Worm (Caenorhabditis elegans) whole organism, L4 larva: ENCODE results near the gene drn-1.

Experiments used
- F26F4.8 ChIP-seq: fragments of 200-800 bp; sonication (Bioruptor generic); conservative IDR thresholded peaks from 2 replicates; pipeline ENCODE4 v1.3.6; 2022; ENCODE audit warnings: missing genetic modification characterization, missing compliant biosample characterization
- F37D6.2 ChIP-seq: sonication (generic microtip); optimal IDR thresholded peaks from 2 replicates; lab custom pipeline; 2016; ENCODE audit warnings: mild to moderate bottlenecking, missing genetic modification characterization, missing compliant biosample characterization
- Y105C5A.15 ChIP-seq: fragments of 200-800 bp; sonication (Bioruptor generic); IDR thresholded peaks from 2 replicates; pipeline ENCODE4 v1.3.6; 2022; ENCODE audit warnings: missing genetic modification characterization, missing compliant biosample characterization
- Y48G9A.11 ChIP-seq: fragments of 200-800 bp; sonication (Bioruptor generic); IDR thresholded peaks from 2 replicates; pipeline ENCODE4 v1.3.6; 2022; ENCODE audit warnings: missing genetic modification reagents, missing genetic modification characterization, missing compliant biosample characterization
- Y5F2A.4 ChIP-seq: fragments of 200-800 bp; sonication (Bioruptor generic); optimal IDR thresholded peaks from 2 replicates; lab custom pipeline; 2018; ENCODE audit warnings: mild to moderate bottlenecking, missing genetic modification characterization, missing compliant biosample characterization
- Y75B8A.6 ChIP-seq: fragments of 200-800 bp; sonication (Bioruptor generic); IDR thresholded peaks from 2 replicates; pipeline ENCODE4 v1.3.6; 2022; ENCODE audit warnings: missing genetic modification reagents, missing genetic modification characterization, missing compliant biosample characterization
- ZK337.2 ChIP-seq: fragments of 200-800 bp; sonication (Bioruptor generic); IDR thresholded peaks from 2 replicates; pipeline ENCODE4 v1.3.6; 2022; ENCODE audit warnings: missing genetic modification reagents, missing genetic modification characterization, missing compliant biosample characterization
- aha-1 ChIP-seq: fragments of 150-350 bp; peaks from one replicate; lab custom pipeline; 2014; ENCODE audit warnings: missing biosample characterization, missing genetic modification characterization
- ama-1 ChIP-seq: fragments of 150-350 bp; optimal IDR thresholded peaks from 2 replicates; lab custom pipeline; 2014; ENCODE audit warnings: inconsistent platforms, mixed read lengths
- arid-1 ChIP-seq: fragments of 200-800 bp; sonication (Bioruptor generic); conservative IDR thresholded peaks from 2 replicates; pipeline ENCODE4 v1.3.6; 2022; ENCODE audit warnings: missing genetic modification reagents, missing genetic modification characterization, missing compliant biosample characterization
- attf-4 ChIP-seq: sonication (generic microtip); optimal IDR thresholded peaks from 3 replicates; lab custom pipeline; 2017; ENCODE audit warnings: missing biosample characterization, missing genetic modification characterization
- ceh-32 ChIP-seq: sonication (generic microtip); optimal IDR thresholded peaks from 2 replicates; lab custom pipeline; 2016; ENCODE audit warnings: mild to moderate bottlenecking, missing genetic modification characterization, missing compliant biosample characterization; ENCODE audit not compliant: poor library complexity
- ceh-62 ChIP-seq: sonication (generic microtip); optimal IDR thresholded peaks from 2 replicates; lab custom pipeline; 2017; ENCODE audit warnings: missing biosample characterization, missing genetic modification characterization
- ceh-82 ChIP-seq: sonication (generic microtip); optimal IDR thresholded peaks from 2 replicates; lab custom pipeline; 2017; ENCODE audit warnings: missing biosample characterization, missing genetic modification characterization
- ctbp-1 ChIP-seq: fragments of 200-800 bp; sonication (Bioruptor generic); IDR thresholded peaks from 2 replicates; pipeline ENCODE4 v1.3.6; 2022; ENCODE audit warnings: missing genetic modification reagents, missing genetic modification characterization, missing compliant biosample characterization
- daf-12 ChIP-seq: fragments of 150-350 bp; optimal IDR thresholded peaks from 2 replicates; lab custom pipeline; 2014; ENCODE audit warnings: missing biosample characterization, missing genetic modification reagents, missing genetic modification characterization
- daf-16 ChIP-seq, 3 experiments: sonication (generic microtip); optimal IDR thresholded peaks; 2 replicates each; lab custom pipeline; 2016 to 2017; ENCODE audit warnings: missing genetic modification characterization in 3 of 3, missing genetic modification reagents in 3 of 3, mild to moderate bottlenecking in 2 of 3, missing compliant biosample characterization in 2 of 3, missing biosample characterization in 1 of 3, moderate library complexity in 1 of 3
- daf-8 ChIP-seq: fragments of 200-800 bp; sonication (Bioruptor generic); IDR thresholded peaks from 2 replicates; pipeline ENCODE4 v1.3.6; 2022; ENCODE audit warnings: missing genetic modification characterization, missing compliant biosample characterization
- dve-1 ChIP-seq: sonication (generic microtip); optimal IDR thresholded peaks from 2 replicates; lab custom pipeline; 2017; ENCODE audit warnings: antibody characterized with exemption, mild to moderate bottlenecking, missing genetic modification characterization, missing compliant biosample characterization; ENCODE audit not compliant: insufficient read depth
- egl-27 ChIP-seq: sonication (generic microtip); optimal IDR thresholded peaks from 3 replicates; lab custom pipeline; 2017; ENCODE audit warnings: missing biosample characterization, missing genetic modification reagents, missing genetic modification characterization
- egl-43 ChIP-seq: fragments of 200-800 bp; sonication (Bioruptor generic); IDR thresholded peaks from 2 replicates; pipeline ENCODE4 v1.3.6; 2022; ENCODE audit warnings: missing genetic modification reagents, missing genetic modification characterization, missing compliant biosample characterization
- fos-1 ChIP-seq: fragments of 150-350 bp; optimal IDR thresholded peaks from 2 replicates; lab custom pipeline; 2014; ENCODE audit warnings: missing biosample characterization, missing genetic modification characterization
- hif-1 ChIP-seq, 2 experiments: sonication (generic microtip); optimal IDR thresholded peaks; 2 replicates each; lab custom pipeline; 2016 to 2017; ENCODE audit warnings: missing compliant biosample characterization in 2 of 2, missing genetic modification characterization in 2 of 2, missing genetic modification reagents in 2 of 2, missing genotype in 2 of 2, mild to moderate bottlenecking in 1 of 2
- hlh-30 ChIP-seq: sonication (generic microtip); optimal IDR thresholded peaks from 2 replicates; lab custom pipeline; 2017; ENCODE audit warnings: antibody characterized with exemption, mild to moderate bottlenecking, missing genetic modification characterization, missing compliant biosample characterization; ENCODE audit not compliant: insufficient read depth
- lin-1 ChIP-seq: fragments of 200-800 bp; sonication (Bioruptor generic); IDR thresholded peaks from 2 replicates; pipeline ENCODE4 v1.3.6; 2022; ENCODE audit warnings: missing genetic modification reagents, missing genetic modification characterization, missing compliant biosample characterization
- lin-29 ChIP-seq: fragments of 200-800 bp; sonication (Bioruptor generic); IDR thresholded peaks from 2 replicates; pipeline ENCODE4 v1.3.6; 2022; ENCODE audit warnings: missing genetic modification reagents, missing genetic modification characterization, missing compliant biosample characterization
- lin-38 ChIP-seq: fragments of 200-800 bp; sonication (Bioruptor generic); IDR thresholded peaks from 2 replicates; pipeline ENCODE4 v1.3.6; 2022; ENCODE audit warnings: missing genetic modification reagents, missing genetic modification characterization, missing compliant biosample characterization
- lin-39 ChIP-seq: fragments of 150-350 bp; optimal IDR thresholded peaks from 2 replicates; lab custom pipeline; 2014; ENCODE audit warnings: missing biosample characterization, missing genetic modification reagents, missing genetic modification characterization
- lsy-2 ChIP-seq, 2 experiments: fragments of 150-350 bp in 1 of 2; sonication (generic microtip) in 1 of 2; optimal IDR thresholded peaks; 2 replicates each; lab custom pipeline; 2014 to 2017; ENCODE audit warnings: missing biosample characterization in 2 of 2, missing genetic modification characterization in 2 of 2
- madf-5 ChIP-seq, 2 experiments: fragments of 200-800 bp; sonication (Bioruptor generic); IDR thresholded peaks; 2 replicates each; pipeline ENCODE4 v1.3.6; 2022; ENCODE audit warnings: missing compliant biosample characterization in 2 of 2, missing genetic modification characterization in 2 of 2
- madf-9 ChIP-seq: fragments of 200-800 bp; sonication (Bioruptor generic); conservative IDR thresholded peaks from 2 replicates; pipeline ENCODE4 v1.3.6; 2022; ENCODE audit warnings: missing genetic modification reagents, missing genetic modification characterization, missing compliant biosample characterization
- mdt-29 ChIP-seq: fragments of 200-800 bp; sonication (Bioruptor generic); IDR thresholded peaks from 2 replicates; pipeline ENCODE4 v1.3.6; 2022; ENCODE audit warnings: missing genetic modification reagents, missing genetic modification characterization, missing compliant biosample characterization
- mep-1 ChIP-seq: fragments of 150-350 bp; sonication (generic microtip); optimal IDR thresholded peaks from 3 replicates; lab custom pipeline; 2014; ENCODE audit warnings: missing biosample characterization, missing genetic modification characterization
- mes-2 ChIP-seq: sonication (generic microtip); optimal IDR thresholded peaks from 2 replicates; lab custom pipeline; 2016; ENCODE audit warnings: missing genotype, mild to moderate bottlenecking, missing genetic modification characterization, missing compliant biosample characterization; ENCODE audit not compliant: poor library complexity, severe bottlenecking
- mxl-3 ChIP-seq: fragments of 200-800 bp; sonication (Bioruptor generic); optimal IDR thresholded peaks from 2 replicates; lab custom pipeline; 2018; ENCODE audit warnings: mild to moderate bottlenecking, missing genetic modification characterization, missing compliant biosample characterization
- nhr-10 ChIP-seq: fragments of 150-350 bp; optimal IDR thresholded peaks from 2 replicates; lab custom pipeline; 2014; ENCODE audit warnings: missing biosample characterization, missing genetic modification characterization
- nhr-25 ChIP-seq: sonication (generic microtip); optimal IDR thresholded peaks from 2 replicates; lab custom pipeline; 2017; ENCODE audit warnings: missing genetic modification characterization, mild to moderate bottlenecking, missing compliant biosample characterization, antibody characterized with exemption, moderate library complexity, borderline replicate concordance; ENCODE audit not compliant: insufficient read depth
- nhr-28 ChIP-seq: fragments of 150-350 bp; optimal IDR thresholded peaks from 2 replicates; lab custom pipeline; 2014; ENCODE audit warnings: missing biosample characterization, missing genetic modification characterization
- nhr-41 ChIP-seq: fragments of 200-800 bp; sonication (Bioruptor generic); IDR thresholded peaks from 2 replicates; pipeline ENCODE4 v1.3.6; 2022; ENCODE audit warnings: missing genetic modification reagents, missing genetic modification characterization, missing compliant biosample characterization
- nhr-6 ChIP-seq: fragments of 150-350 bp; optimal IDR thresholded peaks from 2 replicates; lab custom pipeline; 2014; ENCODE audit warnings: missing biosample characterization, missing genetic modification characterization
- pha-4 ChIP-seq, 2 experiments: fragments of 150-350 bp in 1 of 2; fragments of 200-800 bp in 1 of 2; sonication (Bioruptor generic) in 1 of 2; IDR thresholded peaks in 1 of 2; optimal IDR thresholded peaks in 1 of 2; 2 replicates each; pipeline versions ENCODE4 v1.3.6 to Lab custom; 2014 to 2022; ENCODE audit warnings: missing genetic modification characterization in 2 of 2, missing genetic modification reagents in 2 of 2, missing biosample characterization in 1 of 2, missing compliant biosample characterization in 1 of 2
- pqm-1 ChIP-seq: sonication (generic microtip); optimal IDR thresholded peaks from 2 replicates; lab custom pipeline; 2017; ENCODE audit warnings: missing biosample characterization, missing genetic modification characterization
- snpc-1.2 ChIP-seq: fragments of 200-800 bp; sonication (Bioruptor generic); IDR thresholded peaks from 2 replicates; pipeline ENCODE4 v1.3.6; 2022; ENCODE audit warnings: missing genetic modification reagents, missing genetic modification characterization, missing compliant biosample characterization
- unc-62 ChIP-seq, 3 experiments: fragments of 150-350 bp in 1 of 3; sonication (generic microtip); optimal IDR thresholded peaks in 2 of 3; peaks in 1 of 3; 1 replicate in 1 of 3; 2 replicates in 2 of 3; lab custom pipeline; 2014 to 2017; ENCODE audit warnings: missing biosample characterization in 3 of 3, missing genetic modification characterization in 3 of 3, missing genetic modification reagents in 3 of 3, missing genotype in 1 of 3
- vab-7 ChIP-seq: fragments of 200-800 bp; sonication (Bioruptor generic); IDR thresholded peaks from 2 replicates; pipeline ENCODE4 v1.3.6; 2022; ENCODE audit warnings: missing genetic modification reagents, missing genetic modification characterization, missing compliant biosample characterization
- zfp-3 ChIP-seq: fragments of 200-800 bp; sonication (Bioruptor generic); conservative IDR thresholded peaks from 2 replicates; pipeline ENCODE4 v1.3.6; 2022; ENCODE audit warnings: missing genetic modification reagents, missing genetic modification characterization, missing compliant biosample characterization
- zip-11 ChIP-seq: fragments of 200-800 bp; sonication (Bioruptor generic); IDR thresholded peaks from 2 replicates; pipeline ENCODE4 v1.3.6; 2022; ENCODE audit warnings: missing genetic modification characterization, missing compliant biosample characterization

Gene drn-1

ce11 chrII:5293287-5293850 is 21.7 kb upstream of the drn-1 start, which contains the start of gene ZK622.1:
TSS of gene ZK622.1 (plus strand) at chrII:5293800.
- TF ChIP-seq Y75B8A.6 (GFP tag; lab: Robert Waterston, UW) (no peak; the same call in 1 of the 2 replicates), nhr-28 (no peak), nhr-10 (tag; lab: Kevin White, UChicago) (no peak), madf-5 (GFP tag; IDR thresholded peaks at IDR 0.05; lab: Robert Waterston, UW) (peak; percentile 49 to 77; a peak in 2 of 4 replicates), nhr-6 (peak; percentile 39), ceh-82 (tag; lab: Kevin White, UChicago) (no peak), mep-1 (tag; lab: Kevin White, UChicago) (peak; percentile 33), daf-16 (GFP tag; optimal IDR thresholded peaks at IDR 0.05; lab: Kevin White, UChicago) (peak; percentile 6 to 41), daf-16 (tag; optimal IDR thresholded peaks at IDR 0.05; lab: Kevin White, UChicago) (no peak), ctbp-1 (GFP tag; lab: Robert Waterston, UW) (peak; percentile 49), ZK337.2 (GFP tag; lab: Robert Waterston, UW) (peak; percentile 66), pqm-1 (no peak), daf-12 (tag; lab: Kevin White, UChicago) (no peak), zfp-3 (0 out of 2 replicates have a peak, but pooled peaks have one; percentile 58), ceh-62 (tag; lab: Kevin White, UChicago) (no peak), arid-1 (0 out of 2 replicates have a peak, but pooled peaks have one; percentile 21), dve-1 (peak; percentile 52), fos-1 (tag; lab: Kevin White, UChicago) (no peak), ama-1 (no peak), egl-43 (GFP tag; lab: Robert Waterston, UW) (peak; percentile 91), hlh-30 (tag; lab: Kevin White, UChicago) (no peak), mdt-29 (GFP tag; lab: Robert Waterston, UW) (peak; percentile 48; the same call in 1 of the 2 replicates), vab-7 (GFP tag; lab: Robert Waterston, UW) (peak; percentile 80), F26F4.8 (GFP tag; lab: Robert Waterston, UW) (peak; percentile 87; the same call in 1 of the 2 replicates), Y5F2A.4 (GFP tag; lab: Kevin White, UChicago) (no peak), nhr-25 (tag; lab: Kevin White, UChicago) (no peak), madf-9 (GFP tag; lab: Robert Waterston, UW) (no peak), Y105C5A.15 (GFP tag; lab: Robert Waterston, UW) (0 out of 2 replicates have a peak, but pooled peaks have one; percentile 55), lin-1 (GFP tag; lab: Robert Waterston, UW) (peak; percentile 34; the same call in 1 of the 2 replicates), daf-8 (GFP tag; lab: Robert Waterston, UW) (no peak), snpc-1.2 (GFP tag; lab: Robert Waterston, UW) (peak; percentile 63), lin-29 (GFP tag; lab: Robert Waterston, UW) (no peak), lsy-2 (tag; optimal IDR thresholded peaks at IDR 0.05; lab: Kevin White, UChicago) (peak in 1 of 2 experiments; percentile 42), mxl-3 (GFP tag; lab: Kevin White, UChicago) (peak; percentile 19), F37D6.2 (tag; lab: Kevin White, UChicago) (no peak), zip-11 (0 out of 2 replicates have a peak, but pooled peaks have one; percentile 19), egl-27 (tag; lab: Kevin White, UChicago) (no peak), lin-38 (GFP tag; lab: Robert Waterston, UW) (no peak; the same call in 1 of the 2 replicates), aha-1 (no peak), lin-39 (tag; lab: Kevin White, UChicago) (no peak), mes-2 (tag; lab: Kevin White, UChicago) (peak; percentile 71), nhr-41 (GFP tag; lab: Robert Waterston, UW) (peak; percentile 72), unc-62 (GFP tag; optimal IDR thresholded peaks at IDR 0.05 in 1 of 2; lab: Kevin White, UChicago) (no peak), unc-62 (tag; optimal IDR thresholded peaks at IDR 0.05; lab: Kevin White, UChicago) (no peak), Y48G9A.11 (GFP tag; lab: Robert Waterston, UW) (peak; percentile 70; the same call in 1 of the 2 replicates), ceh-32 (tag; lab: Kevin White, UChicago) (no peak), pha-4 (GFP tag; IDR thresholded peaks at IDR 0.05; lab: Robert Waterston, UW) (peak; percentile 66), pha-4 (tag; optimal IDR thresholded peaks at IDR 0.05; lab: Kevin White, UChicago) (no peak), hif-1 (tag; optimal IDR thresholded peaks at IDR 0.05; lab: Kevin White, UChicago) (peak in 1 of 2 experiments; percentile 24), attf-4 (tag; lab: Kevin White, UChicago) (no peak)
